Fruit fly (Drosophila melanogaster): ENCODE results near the gene GstT3.

Gene GstT3

dm6 chrX:20434534-20434933, 32.7 kb upstream of the GstT3 start (continued):
- TF ChIP-seq gem (tag; optimal IDR thresholded peaks at IDR 0.05) (peak; percentile 42), CG10147 (GFP tag; optimal IDR thresholded peaks at IDR 0.05) (peak; percentile 17), B-H2 (GFP tag; optimal IDR thresholded peaks at IDR 0.05) (peak; percentile 12), scrt (GFP tag; optimal IDR thresholded peaks at IDR 0.05) (no peak), CG11696 (GFP tag; IDR thresholded peaks at IDR 0.05) (no peak), CG15269 (tag; optimal IDR thresholded peaks at IDR 0.05) (peak; percentile 45), slbo (GFP tag; IDR thresholded peaks at IDR 0.05) (peak; percentile 66), CG11560 (tag; IDR thresholded peaks at IDR 0.05) (0 out of 3 replicates have a peak, but pooled peaks have one; percentile 32), CG9817 (tag; optimal IDR thresholded peaks at IDR 0.05) (peak; percentile 40), row (GFP tag; IDR thresholded peaks at IDR 0.05) (peak; percentile 53; the same call in 2 of the 3 replicates), CG1832 (GFP tag; optimal IDR thresholded peaks at IDR 0.05) (no peak), CG10209 (GFP tag; optimal IDR thresholded peaks at IDR 0.05) (peak; percentile 3), grau (tag; optimal IDR thresholded peaks at IDR 0.05) (peak; percentile 44), CG34376 (GFP tag; optimal IDR thresholded peaks at IDR 0.05) (peak; percentile 35), Opbp (GFP tag; IDR thresholded peaks at IDR 0.05; ENCODE audit: partially characterized antibody) (no peak), Dek (tag; optimal IDR thresholded peaks at IDR 0.05) (peak; percentile 45), CG17385 (GFP tag; optimal IDR thresholded peaks at IDR 0.05) (peak; percentile 37), lilli (GFP tag; optimal IDR thresholded peaks at IDR 0.05) (peak; percentile 49), CG9437 (GFP tag; optimal IDR thresholded peaks at IDR 0.05) (no peak), schlank (tag; optimal IDR thresholded peaks at IDR 0.05) (peak; percentile 5), Hand (GFP tag; optimal IDR thresholded peaks at IDR 0.05) (peak; percentile 24), CG10274 (GFP tag; optimal IDR thresholded peaks at IDR 0.05) (no peak), CG8281 (tag; optimal IDR thresholded peaks at IDR 0.05) (no peak), sug (tag; optimal IDR thresholded peaks at IDR 0.05) (peak; percentile 27), CG5953 (GFP tag; IDR thresholded peaks at IDR 0.05) (no peak), CG9215 (GFP tag; IDR thresholded peaks at IDR 0.05) (peak; percentile 41; the same call in 1 of the 2 replicates), onecut (GFP tag; IDR thresholded peaks at IDR 0.05) (no peak), Rfx (GFP tag; IDR thresholded peaks at IDR 0.05) (0 out of 2 replicates have a peak, but pooled peaks have one; percentile 7), crp (GFP tag; optimal IDR thresholded peaks at IDR 0.05) (no peak), CG4424 (GFP tag; optimal IDR thresholded peaks at IDR 0.05) (peak; percentile 2), Hr3 (GFP tag; optimal IDR thresholded peaks at IDR 0.05) (peak; percentile 9), Jarid2 (GFP tag; optimal IDR thresholded peaks at IDR 0.05) (no peak), cad (GFP tag; optimal IDR thresholded peaks at IDR 0.05) (no peak), pum (GFP tag; optimal IDR thresholded peaks at IDR 0.05) (peak; percentile 11), dysf (GFP tag; IDR thresholded peaks at IDR 0.05) (peak; percentile 38; the same call in 1 of the 3 replicates), Hmr (GFP tag; optimal IDR thresholded peaks at IDR 0.05) (peak; percentile 68), Fer3 (tag; optimal IDR thresholded peaks at IDR 0.05) (peak; percentile 22), Dbx (GFP tag; IDR thresholded peaks at IDR 0.05) (0 out of 3 replicates have a peak, but pooled peaks have one; percentile 31), lab (GFP tag; optimal IDR thresholded peaks at IDR 0.05) (peak; percentile 69), CG7839 (tag; optimal IDR thresholded peaks at IDR 0.05) (peak; percentile 41), CG13894 (tag; optimal IDR thresholded peaks at IDR 0.05) (peak; percentile 30), az2 (GFP tag; optimal IDR thresholded peaks at IDR 0.05) (no peak), CG11695 (GFP tag; IDR thresholded peaks at IDR 0.05) (no peak), klu (GFP tag; IDR thresholded peaks at IDR 0.05) (no peak), tgo (GFP tag; IDR thresholded peaks at IDR 0.05) (0 out of 3 replicates have a peak, but pooled peaks have one; percentile 35), lmd (GFP tag; IDR thresholded peaks at IDR 0.05) (peak; percentile 45; the same call in 1 of the 2 replicates), HLH54F (GFP tag; optimal IDR thresholded peaks at IDR 0.05) (peak; percentile 26), CG10959 (GFP tag; IDR thresholded peaks at IDR 0.05) (no peak), CG15696 (tag; optimal IDR thresholded peaks at IDR 0.05) (no peak), Ravus (GFP tag; IDR thresholded peaks at IDR 0.05) (no peak)

Measured in whole organism, embryonic.